Worm (Caenorhabditis elegans): Measurements from ENCODE around the gene sra-33.

sra-33 gene

DNA sequence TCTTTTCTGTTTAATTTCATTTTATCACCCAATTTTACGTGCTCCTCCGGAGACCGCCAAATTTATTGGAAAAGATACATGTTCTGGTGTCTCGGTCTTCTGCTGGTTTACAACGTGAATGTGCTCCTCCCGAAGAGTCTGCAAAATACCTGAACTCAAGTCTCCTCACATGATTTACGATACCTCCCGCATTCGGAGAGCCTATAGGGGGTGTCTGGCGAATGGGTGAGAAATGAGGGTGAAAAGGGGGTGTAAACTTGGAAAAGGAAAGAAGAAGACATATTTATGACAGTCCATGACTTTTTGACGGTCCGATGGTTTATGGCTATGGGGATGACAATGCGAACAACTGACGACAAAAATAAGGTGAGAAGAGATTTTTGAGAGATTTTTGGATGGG is 20.8 kb downstream of the sra-33 start:
- TF ChIP-seq cog-1 (tag; optimal IDR thresholded peaks at IDR 0.05) (no peak), ref-1 (GFP tag; conservative IDR thresholded peaks at IDR 0.05) (no peak), T22C8.4 (GFP tag; IDR thresholded peaks at IDR 0.05) (no peak), ztf-29 (GFP tag; IDR thresholded peaks at IDR 0.05) (no peak), tab-1 (GFP tag; IDR thresholded peaks at IDR 0.05) (no peak), ztf-23 (GFP tag; IDR thresholded peaks at IDR 0.05) (no peak), flt-1 (GFP tag; IDR thresholded peaks at IDR 0.05) (0 out of 2 replicates have a peak, but pooled peaks have one; percentile 13)

DNA sequence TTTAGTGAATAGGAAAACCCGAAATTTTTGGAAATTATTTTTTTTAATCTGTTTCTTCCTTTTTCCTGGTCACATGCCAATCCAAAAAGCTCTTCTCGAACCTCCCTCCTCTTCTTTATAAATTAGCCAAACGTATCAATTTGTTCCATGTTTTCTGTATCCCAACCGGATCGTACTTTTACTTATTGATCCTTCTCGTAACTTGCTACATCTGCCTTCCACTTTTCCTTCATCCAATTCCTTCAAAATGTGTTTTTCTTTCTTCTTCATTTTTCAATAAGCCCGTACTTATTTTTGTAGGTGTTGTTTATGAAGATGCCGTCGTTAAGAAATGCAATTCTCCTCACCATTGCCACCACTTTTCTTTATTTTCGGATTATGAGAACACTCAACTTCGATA is 25.1 kb downstream of the sra-33 start, which contains the start of gene cyp-23A1:
TSS of gene cyp-23A1 (plus strand) at position 301 of the 400 bp plus-strand sequence.
- TF ChIP-seq tab-1 (GFP tag; IDR thresholded peaks at IDR 0.05) (no peak), ztf-23 (GFP tag; IDR thresholded peaks at IDR 0.05) (no peak), ref-1 (GFP tag; conservative IDR thresholded peaks at IDR 0.05) (no peak), cog-1 (tag; optimal IDR thresholded peaks at IDR 0.05) (no peak), ztf-29 (GFP tag; IDR thresholded peaks at IDR 0.05) (no peak), med-1 (GFP tag; optimal IDR thresholded peaks at IDR 0.05; ENCODE audit: insufficient read depth) (no peak), klf-2 (GFP tag; conservative IDR thresholded peaks at IDR 0.05) (no peak), T22C8.4 (GFP tag; IDR thresholded peaks at IDR 0.05) (no peak), flt-1 (GFP tag; IDR thresholded peaks at IDR 0.05) (no peak)

ce11 chrII:4510684-4511083 is 26.4 kb downstream of the sra-33 start:
- TF ChIP-seq cog-1 (tag; optimal IDR thresholded peaks at IDR 0.05) (no peak), flt-1 (GFP tag; IDR thresholded peaks at IDR 0.05) (no peak), med-1 (GFP tag; optimal IDR thresholded peaks at IDR 0.05; ENCODE audit: insufficient read depth) (no peak), ref-1 (GFP tag; conservative IDR thresholded peaks at IDR 0.05) (no peak), ztf-23 (GFP tag; IDR thresholded peaks at IDR 0.05) (no peak)

DNA sequence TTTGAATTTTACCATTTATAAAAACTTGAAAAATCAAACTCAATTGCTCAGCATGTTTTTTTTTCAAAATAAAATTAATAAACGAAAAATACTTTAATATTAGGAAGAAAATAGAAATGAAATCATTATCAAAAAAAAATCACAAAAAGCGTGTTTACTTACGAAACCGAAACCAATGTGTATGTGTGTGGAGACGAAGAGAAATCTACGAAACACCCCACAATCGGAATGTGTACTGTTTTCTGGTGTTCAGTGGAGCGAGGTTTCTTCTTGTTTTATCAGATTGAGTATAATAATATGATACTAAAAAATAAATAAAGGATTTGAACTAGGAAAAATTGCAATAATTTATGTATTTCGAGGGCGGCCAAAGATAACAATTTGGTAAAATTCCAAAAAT is 29.4 kb downstream of the sra-33 start:
- TF ChIP-seq tab-1 (GFP tag; IDR thresholded peaks at IDR 0.05) (no peak), ztf-29 (GFP tag; IDR thresholded peaks at IDR 0.05) (no peak), ztf-23 (GFP tag; IDR thresholded peaks at IDR 0.05) (no peak), T22C8.4 (GFP tag; IDR thresholded peaks at IDR 0.05) (no peak), med-1 (GFP tag; optimal IDR thresholded peaks at IDR 0.05; ENCODE audit: insufficient read depth) (no peak), flt-1 (GFP tag; IDR thresholded peaks at IDR 0.05) (no peak), klf-2 (GFP tag; conservative IDR thresholded peaks at IDR 0.05) (no peak), ref-1 (GFP tag; conservative IDR thresholded peaks at IDR 0.05) (no peak), cog-1 (tag; optimal IDR thresholded peaks at IDR 0.05) (no peak)

- TF ChIP-seq klf-2 (GFP tag; conservative IDR thresholded peaks at IDR 0.05): no peak
- no peak for TF ChIP-seq ztf-23 (GFP tag; IDR thresholded peaks at IDR 0.05)
- TF ChIP-seq T22C8.4 (GFP tag; IDR thresholded peaks at IDR 0.05): no peak
- TF ChIP-seq ztf-29 (GFP tag; IDR thresholded peaks at IDR 0.05): no peak
These were observed 30.3 kb downstream of the sra-33 start for ce11 chrII:4506552-4507291.

- TF ChIP-seq tab-1 (GFP tag; IDR thresholded peaks at IDR 0.05): no peak
- TF ChIP-seq cog-1 (tag; optimal IDR thresholded peaks at IDR 0.05): no peak
- no peak for TF ChIP-seq ref-1 (GFP tag; conservative IDR thresholded peaks at IDR 0.05)
These were observed 31.9 kb downstream of the sra-33 start, which contains the start of gene camt-1 for ce11 chrII:4505097-4505626. TSS of gene camt-1 (minus strand) at chrII:4505147.

ce11 chrII:4495844-4496243 is 41.2 kb downstream of the sra-33 start:
- TF ChIP-seq cog-1 (tag; optimal IDR thresholded peaks at IDR 0.05) (no peak), tab-1 (GFP tag; IDR thresholded peaks at IDR 0.05) (no peak), ztf-29 (GFP tag; IDR thresholded peaks at IDR 0.05) (no peak), ref-1 (GFP tag; conservative IDR thresholded peaks at IDR 0.05) (no peak), klf-2 (GFP tag; conservative IDR thresholded peaks at IDR 0.05) (no peak), flt-1 (GFP tag; IDR thresholded peaks at IDR 0.05) (no peak), T22C8.4 (GFP tag; IDR thresholded peaks at IDR 0.05) (no peak), ztf-23 (GFP tag; IDR thresholded peaks at IDR 0.05) (no peak), med-1 (GFP tag; optimal IDR thresholded peaks at IDR 0.05; ENCODE audit: insufficient read depth) (no peak)

DNA sequence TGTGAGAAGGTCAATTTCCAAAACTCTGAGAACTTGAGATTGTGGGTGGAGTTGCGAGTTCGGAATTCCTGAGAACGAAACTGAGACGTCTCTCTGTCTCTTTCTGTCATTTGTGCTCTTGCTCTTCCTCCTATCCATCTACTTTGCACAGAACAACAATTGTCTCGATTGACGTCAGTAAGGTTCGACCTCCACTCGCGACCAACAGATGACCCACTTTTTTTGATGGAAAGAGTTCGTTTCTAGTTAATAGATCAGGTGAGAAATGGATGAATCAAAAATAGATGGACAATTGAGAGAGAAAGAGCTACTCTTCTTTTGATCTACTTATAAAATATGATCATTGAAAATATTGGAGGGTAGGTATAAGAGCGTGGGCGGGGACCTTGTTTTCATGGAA is 42.5 kb downstream of the sra-33 start:
- TF ChIP-seq ztf-29 (GFP tag; IDR thresholded peaks at IDR 0.05) (no peak), ztf-23 (GFP tag; IDR thresholded peaks at IDR 0.05) (no peak), med-1 (GFP tag; optimal IDR thresholded peaks at IDR 0.05; ENCODE audit: insufficient read depth) (no peak), ref-1 (GFP tag; conservative IDR thresholded peaks at IDR 0.05) (no peak), klf-2 (GFP tag; conservative IDR thresholded peaks at IDR 0.05) (no peak), cog-1 (tag; optimal IDR thresholded peaks at IDR 0.05) (no peak), flt-1 (GFP tag; IDR thresholded peaks at IDR 0.05) (no peak), T22C8.4 (GFP tag; IDR thresholded peaks at IDR 0.05) (no peak)

- no peak for TF ChIP-seq ztf-23 (GFP tag; IDR thresholded peaks at IDR 0.05)
- no peak for TF ChIP-seq T22C8.4 (GFP tag; IDR thresholded peaks at IDR 0.05)
- TF ChIP-seq flt-1 (GFP tag; IDR thresholded peaks at IDR 0.05): no peak
- TF ChIP-seq tab-1 (GFP tag; IDR thresholded peaks at IDR 0.05): no peak
- TF ChIP-seq cog-1 (tag; optimal IDR thresholded peaks at IDR 0.05): no peak
- no peak for TF ChIP-seq ref-1 (GFP tag; conservative IDR thresholded peaks at IDR 0.05)
- no peak for TF ChIP-seq klf-2 (GFP tag; conservative IDR thresholded peaks at IDR 0.05)
- no peak for TF ChIP-seq ztf-29 (GFP tag; IDR thresholded peaks at IDR 0.05)
- TF ChIP-seq med-1 (GFP tag; optimal IDR thresholded peaks at IDR 0.05; ENCODE audit: insufficient read depth): no peak
These were observed 46.3 kb downstream of the sra-33 start, which contains the start of gene T05C1.5 for ce11 chrII:4490729-4491128. TSS of gene T05C1.5 (minus strand) at chrII:4490829.

- TF ChIP-seq flt-1 (GFP tag; IDR thresholded peaks at IDR 0.05) (no peak), cog-1 (tag; optimal IDR thresholded peaks at IDR 0.05) (no peak), ref-1 (GFP tag; conservative IDR thresholded peaks at IDR 0.05) (no peak), tab-1 (GFP tag; IDR thresholded peaks at IDR 0.05) (no peak), med-1 (GFP tag; optimal IDR thresholded peaks at IDR 0.05; ENCODE audit: insufficient read depth) (no peak)
These were observed 47.8 kb downstream of the sra-33 start, which contains the start of gene T05C1.3 for ce11 chrII:4489288-4489687. TSS of gene T05C1.3 (minus strand) at chrII:4489388.

Measured in whole organism, midembryonic.